Worm (Caenorhabditis elegans): ENCODE measurements around the gene dot-1.2.

DNA sequence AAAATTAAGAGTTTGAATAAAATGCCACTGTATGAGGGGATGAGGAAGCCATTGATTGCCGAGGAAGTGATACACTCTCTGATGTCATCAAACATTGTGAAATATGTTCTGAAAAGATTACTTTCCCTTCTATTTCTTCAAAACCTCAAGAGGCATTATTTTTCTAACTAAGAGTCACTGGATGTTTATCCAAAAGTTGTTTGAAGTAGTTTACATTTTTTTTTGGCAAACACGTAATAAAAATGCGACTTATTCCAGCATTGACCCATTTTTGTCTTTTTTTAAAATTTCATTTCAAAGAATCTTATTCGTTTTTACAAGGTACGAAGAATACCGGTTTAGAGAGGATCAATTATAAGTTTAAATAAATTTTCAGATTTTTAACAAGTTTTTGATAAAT is 38.1 kb upstream of the dot-1.2 start, which contains the start of gene Y62H9A.11:
- TF ChIP-seq ama-1 (optimal IDR thresholded peaks at IDR 0.05), result no peak
- TF ChIP-seq tbx-11 (GFP tag; IDR thresholded peaks at IDR 0.05), result no peak
- TF ChIP-seq flt-1 (GFP tag; IDR thresholded peaks at IDR 0.05), result no peak
- no peak for TF ChIP-seq tra-4 (tag; optimal IDR thresholded peaks at IDR 0.05)
- TF ChIP-seq ets-7 (tag; optimal IDR thresholded peaks at IDR 0.05), result no peak
- TF ChIP-seq ceh-13 (GFP tag; optimal IDR thresholded peaks at IDR 0.05), result no peak
- TF ChIP-seq tbx-37 (GFP tag; conservative IDR thresholded peaks at IDR 0.05), result no peak
- TF ChIP-seq sea-1 (GFP tag; conservative IDR thresholded peaks at IDR 0.05), result no peak
- no peak for TF ChIP-seq scrt-1 (GFP tag; IDR thresholded peaks at IDR 0.05)
- TF ChIP-seq F13C5.2 (tag; optimal IDR thresholded peaks at IDR 0.05), result no peak

All from whole organism, early embryonic.